Worm (Caenorhabditis elegans) whole organism, late embryonic: ENCODE measurements around the gene srg-41.

Experiments used
- ama-1 ChIP-seq: fragments of 150-350 bp; optimal IDR thresholded peaks from 2 replicates; lab custom pipeline; 2014
- ceh-24 ChIP-seq: sonication (generic microtip); optimal IDR thresholded peaks from 2 replicates; lab custom pipeline; 2016; ENCODE audit warnings: mild to moderate bottlenecking, missing genetic modification characterization, missing compliant biosample characterization
- ceh-45 ChIP-seq: fragments of 200-800 bp; sonication (Bioruptor generic); IDR thresholded peaks from 2 replicates; pipeline ENCODE4 v1.3.6; 2022; ENCODE audit warnings: missing genetic modification reagents, missing genetic modification characterization, missing compliant biosample characterization
- hlh-30 ChIP-seq: sonication (generic microtip); optimal IDR thresholded peaks from 2 replicates; lab custom pipeline; 2017; ENCODE audit warnings: antibody characterized with exemption, missing genetic modification characterization, missing compliant biosample characterization; ENCODE audit not compliant: insufficient read depth
- pag-3 ChIP-seq: sonication (generic microtip); optimal IDR thresholded peaks from 2 replicates; lab custom pipeline; 2016; ENCODE audit warnings: missing compliant biosample characterization, missing genetic modification characterization, borderline replicate concordance
- pat-9 ChIP-seq: fragments of 200-800 bp; sonication (Bioruptor generic); optimal IDR thresholded peaks from 2 replicates; lab custom pipeline; 2018; ENCODE audit warnings: mild to moderate bottlenecking, missing genetic modification characterization, moderate library complexity, missing compliant biosample characterization
- pha-2 ChIP-seq: sonication (generic microtip); optimal IDR thresholded peaks from 2 replicates; lab custom pipeline; 2017; ENCODE audit warnings: mild to moderate bottlenecking, missing genetic modification characterization, missing compliant biosample characterization
- pha-4 ChIP-seq: fragments of 150-350 bp; optimal IDR thresholded peaks from 2 replicates; lab custom pipeline; 2018; ENCODE audit warnings: missing biosample characterization, missing genetic modification reagents, missing genetic modification characterization
- syd-9 ChIP-seq: sonication (generic microtip); optimal IDR thresholded peaks from 2 replicates; lab custom pipeline; 2016; ENCODE audit warnings: mild to moderate bottlenecking, missing genetic modification characterization, moderate library complexity, missing compliant biosample characterization

ce11 chrV:11131801-11132200 lies 29.9 kb downstream of the srg-41 start:
- no peak for TF ChIP-seq pag-3 (tag; lab: Kevin White, UChicago)
- no peak for TF ChIP-seq pat-9 (tag; lab: Kevin White, UChicago)
- no peak for TF ChIP-seq pha-2
- TF ChIP-seq ama-1 (lab: Kevin White, UChicago), result no peak
- no peak for TF ChIP-seq syd-9 (tag; lab: Kevin White, UChicago)
- TF ChIP-seq pha-4, result no peak
- no peak for TF ChIP-seq ceh-24 (tag; lab: Kevin White, UChicago)
- TF ChIP-seq ceh-45 (GFP tag; lab: Robert Waterston, UW), result no peak
- TF ChIP-seq hlh-30, result no peak
